Fruit fly (Drosophila melanogaster) whole organism, pupa: ENCODE measurements around the gene CG43902.

Experiments used
- CG10348 ChIP-seq: fragments of 200-800 bp; sonication (Bioruptor generic); IDR thresholded peaks from 2 replicates; pipeline ENCODE4 v1.3.6; 2022; ENCODE audit warnings: missing biosample characterization, missing genetic modification characterization
- CG12605 ChIP-seq: fragments of 200-800 bp; sonication (Bioruptor generic); IDR thresholded peaks from 2 replicates; pipeline ENCODE4 v1.3.6; 2022; ENCODE audit warnings: missing biosample characterization, missing genetic modification characterization
- CG13204 ChIP-seq: fragments of 200-800 bp; sonication (Bioruptor generic); optimal IDR thresholded peaks from 2 replicates; lab custom pipeline; 2018; ENCODE audit warnings: missing biosample characterization, mild to moderate bottlenecking, missing genetic modification characterization, moderate library complexity
- CG14655 ChIP-seq: fragments of 200-800 bp; sonication (Bioruptor generic); optimal IDR thresholded peaks from 3 replicates; lab custom pipeline; 2017; ENCODE audit warnings: mild to moderate bottlenecking, missing biosample characterization, missing genetic modification reagents, missing genetic modification characterization
- CG17806 ChIP-seq: fragments of 200-800 bp; sonication (Bioruptor generic); optimal IDR thresholded peaks from 2 replicates; lab custom pipeline; 2018; ENCODE audit warnings: missing biosample characterization, mild to moderate bottlenecking, missing genetic modification characterization, moderate library complexity
- CG32121 ChIP-seq: fragments of 200-800 bp; sonication (Bioruptor generic); IDR thresholded peaks from 2 replicates; pipeline ENCODE4 v1.3.6; 2022; ENCODE audit warnings: missing biosample characterization, missing genetic modification characterization
- CG34367 ChIP-seq: fragments of 200-800 bp; sonication (Bioruptor generic); optimal IDR thresholded peaks from 2 replicates; lab custom pipeline; 2018; ENCODE audit warnings: missing biosample characterization, mild to moderate bottlenecking, missing genetic modification characterization
- CG4496 ChIP-seq: fragments of 200-800 bp; sonication (Bioruptor generic); IDR thresholded peaks from 3 replicates; pipeline ENCODE4 v1.3.6; 2022; ENCODE audit warnings: missing biosample characterization, missing genetic modification characterization
- CG8159 ChIP-seq: fragments of 200-800 bp; sonication (Bioruptor generic); optimal IDR thresholded peaks from 3 replicates; lab custom pipeline; 2018; ENCODE audit warnings: missing biosample characterization, mild to moderate bottlenecking, missing genetic modification characterization, moderate library complexity
- CG8301 ChIP-seq: fragments of 200-800 bp; sonication (Bioruptor generic); optimal IDR thresholded peaks from 2 replicates; lab custom pipeline; 2018; ENCODE audit warnings: missing biosample characterization, mild to moderate bottlenecking, missing genetic modification characterization
- CG9948 ChIP-seq: fragments of 200-800 bp; sonication (Bioruptor generic); optimal IDR thresholded peaks from 2 replicates; lab custom pipeline; 2018; ENCODE audit warnings: missing biosample characterization, mild to moderate bottlenecking, missing genetic modification characterization, moderate library complexity
- D1 ChIP-seq: fragments of 200-800 bp; sonication (Bioruptor generic); optimal IDR thresholded peaks from 2 replicates; lab custom pipeline; 2018; ENCODE audit warnings: missing biosample characterization, mild to moderate bottlenecking, missing genetic modification characterization, moderate library complexity
- EcR ChIP-seq: fragments of 200-800 bp; sonication (Bioruptor generic); optimal IDR thresholded peaks from 3 replicates; lab custom pipeline; 2019; ENCODE audit warnings: missing biosample characterization, missing genetic modification characterization, mild to moderate bottlenecking, moderate library complexity, missing genetic modification reagents
- Ets98B ChIP-seq: fragments of 200-800 bp; sonication (Bioruptor generic); IDR thresholded peaks from 2 replicates; pipeline ENCODE4 v1.3.6; 2022; ENCODE audit warnings: missing biosample characterization, missing genetic modification characterization
- Pif1A ChIP-seq: fragments of 200-800 bp; sonication (Bioruptor generic); optimal IDR thresholded peaks from 3 replicates; lab custom pipeline; 2016; ENCODE audit warnings: missing biosample characterization, missing genetic modification characterization
- Pif1B ChIP-seq: fragments of 200-800 bp; sonication (Bioruptor generic); optimal IDR thresholded peaks from 3 replicates; lab custom pipeline; 2016; ENCODE audit warnings: missing biosample characterization, missing genetic modification characterization
- Snoo ChIP-seq: fragments of 200-800 bp; sonication (Bioruptor generic); optimal IDR thresholded peaks from 3 replicates; lab custom pipeline; 2017; ENCODE audit warnings: missing biosample characterization, mild to moderate bottlenecking, missing genetic modification characterization, inconsistent platforms
- fd96Ca ChIP-seq: fragments of 200-800 bp; sonication (Bioruptor generic); IDR thresholded peaks from 3 replicates; pipeline ENCODE4 v1.3.6; 2022; ENCODE audit warnings: missing biosample characterization, missing genetic modification characterization
- gl ChIP-seq: fragments of 200-800 bp; sonication (Bioruptor generic); optimal IDR thresholded peaks from 2 replicates; lab custom pipeline; 2018; ENCODE audit warnings: missing biosample characterization, mild to moderate bottlenecking, missing genetic modification characterization
- rn ChIP-seq: fragments of 200-800 bp; sonication (Bioruptor generic); IDR thresholded peaks from 2 replicates; pipeline ENCODE4 v1.3.6; 2022; ENCODE audit warnings: missing biosample characterization, missing genetic modification characterization

Gene CG43902

DNA sequence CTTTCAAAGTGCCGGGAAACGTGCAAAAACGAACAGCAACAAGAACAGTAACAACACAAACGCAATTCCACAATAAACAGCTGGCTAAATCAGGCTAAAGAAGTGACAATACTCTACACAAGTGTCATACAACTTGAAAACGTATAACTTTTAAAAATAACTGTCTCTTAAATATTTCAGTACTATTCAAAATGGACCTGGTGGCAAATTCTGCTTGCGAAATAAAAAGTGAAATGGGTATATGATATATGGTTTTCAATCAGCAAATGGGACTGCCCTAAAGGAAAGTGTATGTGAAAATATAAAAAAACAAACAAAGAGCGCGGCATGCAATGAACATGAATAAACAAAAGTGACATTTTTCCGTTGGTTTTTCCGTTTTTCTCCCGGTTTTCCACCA, 83.7 kb downstream of the CG43902 start:
- no peak for TF ChIP-seq CG10348 (GFP tag; lab: Robert Waterston, UW)
- no peak for TF ChIP-seq CG12605 (GFP tag; lab: Robert Waterston, UW)
- no peak for TF ChIP-seq Pif1A (GFP tag; lab: Kevin White, UChicago)

DNA sequence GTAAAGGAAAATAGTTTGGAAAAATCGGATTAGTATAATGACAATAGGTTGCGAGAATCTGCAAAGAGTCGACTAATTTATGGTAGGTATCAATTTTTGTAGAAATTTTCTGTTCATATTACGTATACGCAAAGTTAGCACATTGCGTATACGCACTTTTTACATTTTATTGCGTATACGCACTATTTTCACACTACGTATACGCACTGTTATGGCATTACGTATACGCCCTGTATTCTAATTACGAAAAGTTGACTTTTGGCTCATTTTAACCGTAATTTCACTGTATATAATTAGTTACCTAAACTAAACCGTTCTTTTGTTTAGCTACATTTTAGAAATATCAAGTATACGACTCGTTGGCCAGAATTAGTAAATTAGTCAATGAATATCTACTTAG, 84.6 kb downstream of the CG43902 start:
- no peak for TF ChIP-seq CG12605 (GFP tag; lab: Robert Waterston, UW)
- no peak for TF ChIP-seq Ets98B (GFP tag; lab: Robert Waterston, UW)
- TF ChIP-seq Pif1B (GFP tag; lab: Kevin White, UChicago): no peak
- no peak for TF ChIP-seq CG32121 (GFP tag; lab: Robert Waterston, UW)
- TF ChIP-seq Snoo (tag; lab: Kevin White, UChicago): no peak
- TF ChIP-seq CG17806: no peak
- TF ChIP-seq gl (tag; lab: Kevin White, UChicago): no peak
- TF ChIP-seq CG8159 (tag; lab: Kevin White, UChicago): no peak
- no peak for TF ChIP-seq CG4496
- TF ChIP-seq D1 (tag; lab: Kevin White, UChicago): no peak
- TF ChIP-seq CG34367 (tag; lab: Kevin White, UChicago): no peak
- TF ChIP-seq Pif1A (GFP tag; lab: Kevin White, UChicago): no peak
- TF ChIP-seq CG8301 (tag; lab: Kevin White, UChicago): no peak
- TF ChIP-seq rn (GFP tag; lab: Robert Waterston, UW): no peak
- TF ChIP-seq CG9948 (tag; lab: Kevin White, UChicago): no peak
- no peak for TF ChIP-seq fd96Ca (GFP tag; lab: Robert Waterston, UW)
- no peak for TF ChIP-seq CG14655 (GFP tag; lab: Kevin White, UChicago)
- no peak for TF ChIP-seq CG10348 (GFP tag; lab: Robert Waterston, UW)

DNA sequence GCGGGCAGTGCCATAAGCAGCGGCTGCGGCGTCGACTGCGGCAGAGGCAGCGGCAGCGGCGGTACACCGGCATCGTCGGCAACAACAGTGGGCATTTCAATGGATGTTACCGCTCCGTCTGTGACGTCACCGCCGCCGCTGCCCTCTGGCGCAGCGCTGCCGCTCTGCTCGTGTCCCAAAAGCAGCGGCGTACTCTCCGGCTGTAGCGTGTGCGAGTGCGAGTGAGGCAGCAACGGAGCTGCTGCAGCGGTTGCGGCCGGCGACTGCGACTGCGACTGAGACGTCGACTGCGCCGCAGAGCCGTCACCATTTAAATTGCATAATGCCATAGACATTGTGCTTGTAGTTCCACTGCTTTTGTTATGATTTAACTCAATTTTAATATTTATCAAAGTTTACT, 85.3 kb downstream of the CG43902 start:
- no peak for TF ChIP-seq gl (tag; lab: Kevin White, UChicago)
- no peak for TF ChIP-seq D1 (tag; lab: Kevin White, UChicago)
- no peak for TF ChIP-seq CG12605 (GFP tag; lab: Robert Waterston, UW)
- TF ChIP-seq CG8159 (tag; lab: Kevin White, UChicago): no peak
- no peak for TF ChIP-seq CG34367 (tag; lab: Kevin White, UChicago)
- no peak for TF ChIP-seq Pif1B (GFP tag; lab: Kevin White, UChicago)

DNA sequence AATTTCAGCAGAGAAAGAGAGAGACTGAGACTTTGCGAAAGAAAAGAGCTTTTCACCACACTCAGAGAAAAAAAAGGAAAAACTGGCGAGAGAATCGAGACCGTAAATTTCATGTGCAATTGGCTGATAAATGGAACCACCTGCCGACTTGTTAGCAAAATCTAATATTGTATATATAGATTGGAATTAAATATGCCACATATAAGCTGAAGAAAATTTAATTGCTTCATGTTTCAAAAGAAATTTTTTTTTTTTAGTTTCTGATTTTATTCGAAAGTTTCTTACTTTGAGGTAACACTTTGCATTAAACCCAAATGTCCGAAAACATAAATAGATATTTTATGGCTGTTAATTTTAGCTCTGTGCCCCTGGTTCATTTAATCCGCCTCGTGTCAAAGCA, 86.5 kb downstream of the CG43902 start:
- TF ChIP-seq EcR (no peak), CG8159 (tag; lab: Kevin White, UChicago) (no peak), gl (tag; lab: Kevin White, UChicago) (no peak), CG10348 (GFP tag; lab: Robert Waterston, UW) (no peak), CG13204 (GFP tag; lab: Kevin White, UChicago) (no peak), CG34367 (tag; lab: Kevin White, UChicago) (no peak), CG4496 (0 out of 3 replicates have a peak, but pooled peaks have one; percentile 29), Ets98B (GFP tag; lab: Robert Waterston, UW) (0 out of 2 replicates have a peak, but pooled peaks have one; percentile 13), CG14655 (GFP tag; lab: Kevin White, UChicago) (peak; percentile 16)
